Worm (Caenorhabditis elegans): ENCODE results near the gene F49E8.8.

DNA sequence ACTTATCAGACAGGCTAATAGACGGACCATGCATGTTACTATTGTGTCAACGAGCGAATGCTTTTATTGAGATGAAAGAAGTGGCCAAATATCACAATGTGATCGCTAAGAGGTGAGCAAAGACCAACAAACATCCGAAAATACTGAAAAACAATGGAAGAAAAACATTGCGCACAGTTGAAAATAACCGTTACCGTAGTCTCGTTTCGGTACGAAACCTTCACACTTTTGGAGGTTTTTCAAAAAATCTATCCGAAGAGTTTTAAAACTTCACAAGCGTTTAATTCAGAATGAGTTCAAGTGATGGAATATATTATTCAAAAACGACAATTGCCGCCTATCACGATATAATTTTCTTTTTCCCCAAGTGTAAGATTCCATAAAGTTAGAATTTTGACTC, 47.6 kb upstream of the F49E8.8 start:
- no peak for TF ChIP-seq tra-4 (tag; optimal IDR thresholded peaks at IDR 0.05)
- no peak for TF ChIP-seq tbx-11 (GFP tag; IDR thresholded peaks at IDR 0.05)
- no peak for TF ChIP-seq flt-1 (GFP tag; IDR thresholded peaks at IDR 0.05)
- TF ChIP-seq hnd-1 (tag; optimal IDR thresholded peaks at IDR 0.05), result no peak
- TF ChIP-seq ama-1 (optimal IDR thresholded peaks at IDR 0.05), result no peak
- TF ChIP-seq sea-1 (GFP tag; conservative IDR thresholded peaks at IDR 0.05), result no peak
- no peak for TF ChIP-seq hmg-4 (GFP tag; optimal IDR thresholded peaks at IDR 0.05)

Data from whole organism, early embryonic.